Worm (Caenorhabditis elegans) whole organism, late embryonic: ENCODE measurements around the gene C14E2.4.

Experiments used
- ama-1 ChIP-seq: fragments of 150-350 bp; optimal IDR thresholded peaks from 2 replicates; lab custom pipeline; 2014
- ceh-2 ChIP-seq: sonication (generic microtip); optimal IDR thresholded peaks from 2 replicates; lab custom pipeline; 2016; ENCODE audit warnings: missing genotype, missing genetic modification characterization, missing compliant biosample characterization
- ceh-31 ChIP-seq: sonication (generic microtip); optimal IDR thresholded peaks from 2 replicates; lab custom pipeline; 2016; ENCODE audit warnings: missing genetic modification characterization, missing compliant biosample characterization
- ceh-9 ChIP-seq: sonication (generic microtip); optimal IDR thresholded peaks from 2 replicates; lab custom pipeline; 2016; ENCODE audit warnings: mild to moderate bottlenecking, missing genetic modification characterization, inconsistent platforms, missing compliant biosample characterization
- dmd-4 ChIP-seq: sonication (generic microtip); optimal IDR thresholded peaks from 2 replicates; lab custom pipeline; 2016; ENCODE audit warnings: borderline replicate concordance, missing genetic modification characterization, missing compliant biosample characterization
- dve-1 ChIP-seq: sonication (generic microtip); optimal IDR thresholded peaks from 2 replicates; lab custom pipeline; 2017; ENCODE audit warnings: antibody characterized with exemption, mild to moderate bottlenecking, missing genetic modification characterization, missing compliant biosample characterization
- elt-2 ChIP-seq: sonication (generic microtip); optimal IDR thresholded peaks from 2 replicates; lab custom pipeline; 2016; ENCODE audit warnings: missing genetic modification reagents, missing genetic modification characterization, missing compliant biosample characterization
- fkh-10 ChIP-seq: fragments of 150-350 bp; optimal IDR thresholded peaks from 2 replicates; lab custom pipeline; 2014; ENCODE audit warnings: missing biosample characterization, missing genetic modification reagents, missing genetic modification characterization
- hlh-6 ChIP-seq: sonication (generic microtip); optimal IDR thresholded peaks from 2 replicates; lab custom pipeline; 2016; ENCODE audit warnings: missing genotype, missing genetic modification characterization, missing compliant biosample characterization
- npax-4 ChIP-seq: sonication (generic microtip); optimal IDR thresholded peaks from 2 replicates; lab custom pipeline; 2016; ENCODE audit warnings: missing genetic modification characterization, missing compliant biosample characterization
- pag-3 ChIP-seq: sonication (generic microtip); optimal IDR thresholded peaks from 2 replicates; lab custom pipeline; 2016; ENCODE audit warnings: missing compliant biosample characterization, missing genetic modification characterization, borderline replicate concordance
- pax-1 ChIP-seq: fragments of 150-350 bp; optimal IDR thresholded peaks from 2 replicates; lab custom pipeline; 2014; ENCODE audit warnings: missing biosample characterization, missing genetic modification characterization
- ttx-3 ChIP-seq: sonication (generic microtip); optimal IDR thresholded peaks from 2 replicates; lab custom pipeline; 2016; ENCODE audit warnings: missing genetic modification reagents, missing genetic modification characterization, missing compliant biosample characterization

ce11 chrX:1850525-1850924 is 29.4 kb upstream of the C14E2.4 start:
- no peak for TF ChIP-seq dmd-4 (tag; lab: Kevin White, UChicago)
- no peak for TF ChIP-seq ceh-9 (tag; lab: Kevin White, UChicago)
- no peak for TF ChIP-seq fkh-10 (GFP tag; lab: Kevin White, UChicago)
- no peak for TF ChIP-seq pax-1 (tag; lab: Kevin White, UChicago)
- no peak for TF ChIP-seq elt-2 (tag; lab: Kevin White, UChicago)
- no peak for TF ChIP-seq ceh-2 (tag; lab: Kevin White, UChicago)
- no peak for TF ChIP-seq npax-4
- no peak for TF ChIP-seq dve-1
- no peak for TF ChIP-seq ama-1 (lab: Kevin White, UChicago)
- TF ChIP-seq ceh-31 (tag; lab: Kevin White, UChicago): no peak
- TF ChIP-seq ttx-3 (tag; lab: Kevin White, UChicago): no peak
- TF ChIP-seq pag-3: no peak
- TF ChIP-seq hlh-6 (tag; lab: Kevin White, UChicago): no peak
